Fruit fly (Drosophila melanogaster) whole organism, prepupa: ENCODE results near the gene Tmc.
A peak's percentile ranks its signal among the peaks of the same experiment; 100 is the strongest.

Experiments used
- Blimp-1 ChIP-seq: fragments of 200-800 bp; sonication (Bioruptor generic); optimal IDR thresholded peaks from 3 replicates; lab custom pipeline; 2017; ENCODE audit warnings: missing biosample characterization, missing genetic modification characterization, mild to moderate bottlenecking, moderate library complexity, missing genetic modification reagents
- CG10669 ChIP-seq: fragments of 200-800 bp; sonication (Bioruptor generic); optimal IDR thresholded peaks from 3 replicates; lab custom pipeline; 2018; ENCODE audit warnings: missing biosample characterization, mild to moderate bottlenecking, missing genetic modification characterization, moderate library complexity
- CG11294 ChIP-seq: fragments of 200-800 bp; sonication (Bioruptor generic); IDR thresholded peaks from 2 replicates; pipeline ENCODE4 v1.3.6; 2022; ENCODE audit warnings: missing biosample characterization, missing genetic modification characterization
- CG11762 ChIP-seq: fragments of 200-800 bp; sonication (Bioruptor generic); optimal IDR thresholded peaks from 3 replicates; lab custom pipeline; 2016; ENCODE audit warnings: missing biosample characterization, missing genetic modification characterization; ENCODE audit not compliant: insufficient read depth
- CG15336 ChIP-seq: fragments of 200-800 bp; sonication (Bioruptor generic); IDR thresholded peaks from 2 replicates; pipeline ENCODE4 v1.3.6; 2022; ENCODE audit warnings: missing biosample characterization, missing genetic modification characterization
- CG1621 ChIP-seq: fragments of 200-800 bp; sonication (Bioruptor generic); optimal IDR thresholded peaks from 3 replicates; lab custom pipeline; 2018; ENCODE audit warnings: missing biosample characterization, mild to moderate bottlenecking, missing genetic modification characterization
- CG3032 ChIP-seq: fragments of 200-800 bp; optimal IDR thresholded peaks from 2 replicates; lab custom pipeline; 2019; ENCODE audit warnings: missing biosample characterization, mild to moderate bottlenecking, missing genetic modification characterization, moderate library complexity
- CG32006 ChIP-seq: fragments of 200-800 bp; sonication (Bioruptor generic); optimal IDR thresholded peaks from 3 replicates; lab custom pipeline; 2017; ENCODE audit warnings: missing biosample characterization, mild to moderate bottlenecking, missing genetic modification characterization
- CG34406 ChIP-seq: fragments of 200-800 bp; sonication (Bioruptor generic); optimal IDR thresholded peaks from 3 replicates; lab custom pipeline; 2016; ENCODE audit warnings: missing biosample characterization, missing genetic modification characterization
- CG3919 ChIP-seq: fragments of 200-800 bp; sonication (Bioruptor generic); optimal IDR thresholded peaks from 3 replicates; lab custom pipeline; 2016; ENCODE audit warnings: missing biosample characterization, missing genetic modification characterization
- CG6163 ChIP-seq: fragments of 200-800 bp; sonication (Bioruptor generic); IDR thresholded peaks from 3 replicates; pipeline ENCODE4 v1.3.6; 2022; ENCODE audit warnings: missing biosample characterization, missing genetic modification characterization
- CG6792 ChIP-seq: fragments of 200-800 bp; sonication (Bioruptor generic); optimal IDR thresholded peaks from 3 replicates; lab custom pipeline; 2016; ENCODE audit warnings: missing biosample characterization, missing genetic modification characterization
- CG6854 ChIP-seq: fragments of 200-800 bp; sonication (Bioruptor generic); optimal IDR thresholded peaks from 2 replicates; lab custom pipeline; 2017; ENCODE audit warnings: missing biosample characterization, mild to moderate bottlenecking, missing genetic modification characterization
- CG8319 ChIP-seq: fragments of 200-800 bp; sonication (Bioruptor generic); optimal IDR thresholded peaks from 3 replicates; lab custom pipeline; 2016; ENCODE audit warnings: missing biosample characterization, missing genetic modification characterization
- CG8632 ChIP-seq: fragments of 200-800 bp; sonication (Bioruptor generic); optimal IDR thresholded peaks from 3 replicates; lab custom pipeline; 2016; ENCODE audit warnings: missing biosample characterization, missing genetic modification characterization
- CG9139 ChIP-seq: fragments of 200-800 bp; sonication (Bioruptor generic); optimal IDR thresholded peaks from 3 replicates; lab custom pipeline; 2017; ENCODE audit warnings: missing biosample characterization, mild to moderate bottlenecking, missing genetic modification characterization
- Eip75B ChIP-seq: fragments of 200-800 bp; sonication (Bioruptor generic); optimal IDR thresholded peaks from 3 replicates; lab custom pipeline; 2016; ENCODE audit warnings: missing biosample characterization, missing genetic modification characterization
- Eip78C ChIP-seq: fragments of 200-800 bp; sonication (Bioruptor generic); peaks from one replicate; lab custom pipeline; 2016; ENCODE audit warnings: missing biosample characterization, missing genetic modification characterization
- Eip93F ChIP-seq: fragments of 200-800 bp; sonication (Bioruptor generic); optimal IDR thresholded peaks from 2 replicates; lab custom pipeline; 2016; ENCODE audit warnings: missing biosample characterization, mild to moderate bottlenecking, missing genetic modification characterization
- Ets96B ChIP-seq: fragments of 200-800 bp; optimal IDR thresholded peaks from 2 replicates; lab custom pipeline; 2019; ENCODE audit warnings: missing biosample characterization, mild to moderate bottlenecking, missing genetic modification characterization, moderate library complexity
- Gug ChIP-seq: fragments of 200-800 bp; sonication (Bioruptor generic); IDR thresholded peaks from 2 replicates; pipeline ENCODE4 v1.3.6; 2022; ENCODE audit warnings: missing biosample characterization, missing genetic modification characterization
- Hr38 ChIP-seq: sonication (Bioruptor generic); optimal IDR thresholded peaks from 2 replicates; lab custom pipeline; 2016; ENCODE audit warnings: missing biosample characterization, missing genetic modification characterization
- Hr39 ChIP-seq: fragments of 200-800 bp; sonication (Bioruptor generic); optimal IDR thresholded peaks from 2 replicates; lab custom pipeline; 2016; ENCODE audit warnings: missing biosample characterization, missing genetic modification characterization
- Hr4 ChIP-seq: fragments of 200-800 bp; sonication (Bioruptor generic); optimal IDR thresholded peaks from 3 replicates; lab custom pipeline; 2016; ENCODE audit warnings: missing biosample characterization, missing genetic modification characterization
- Met ChIP-seq: fragments of 200-800 bp; sonication (Bioruptor generic); optimal IDR thresholded peaks from 3 replicates; lab custom pipeline; 2016; ENCODE audit warnings: missing biosample characterization, missing genetic modification characterization
- Smox ChIP-seq: fragments of 200-800 bp; sonication (Bioruptor generic); optimal IDR thresholded peaks from 3 replicates; lab custom pipeline; 2016; ENCODE audit warnings: missing biosample characterization, missing genetic modification characterization
- Sox15 ChIP-seq: fragments of 200-800 bp; sonication (Bioruptor generic); optimal IDR thresholded peaks from 3 replicates; lab custom pipeline; 2016; ENCODE audit warnings: missing biosample characterization, missing genetic modification characterization
- achi ChIP-seq: fragments of 200-800 bp; sonication (Bioruptor generic); optimal IDR thresholded peaks from 3 replicates; lab custom pipeline; 2016; ENCODE audit warnings: missing biosample characterization, missing genetic modification characterization
- cyc ChIP-seq: fragments of 200-800 bp; sonication (Bioruptor generic); optimal IDR thresholded peaks from 3 replicates; lab custom pipeline; 2016; ENCODE audit warnings: missing biosample characterization, missing genetic modification characterization
- dsx ChIP-seq: fragments of 200-800 bp; optimal IDR thresholded peaks from 3 replicates; lab custom pipeline; 2019; ENCODE audit warnings: missing biosample characterization, mild to moderate bottlenecking, missing genetic modification characterization, moderate library complexity; ENCODE audit not compliant: poor library complexity, severe bottlenecking
- esn ChIP-seq: fragments of 200-800 bp; sonication (Bioruptor generic); optimal IDR thresholded peaks from 2 replicates; lab custom pipeline; 2016; ENCODE audit warnings: missing biosample characterization, mild to moderate bottlenecking, missing genetic modification characterization, moderate library complexity
- fd85E ChIP-seq: fragments of 200-800 bp; sonication (Bioruptor generic); optimal IDR thresholded peaks from 3 replicates; lab custom pipeline; 2016; ENCODE audit warnings: missing biosample characterization, missing genetic modification characterization
- fkh ChIP-seq: fragments of 200-800 bp; sonication (Bioruptor generic); optimal IDR thresholded peaks from 3 replicates; lab custom pipeline; 2017; ENCODE audit warnings: missing biosample characterization, mild to moderate bottlenecking, missing genetic modification characterization, moderate library complexity
- net ChIP-seq: fragments of 200-800 bp; sonication (Bioruptor generic); optimal IDR thresholded peaks from 3 replicates; lab custom pipeline; 2016; ENCODE audit warnings: missing biosample characterization, missing genetic modification characterization
- pdm3 ChIP-seq: fragments of 200-800 bp; sonication (Bioruptor generic); optimal IDR thresholded peaks from 3 replicates; lab custom pipeline; 2016; ENCODE audit warnings: missing biosample characterization, missing genetic modification characterization
- salr ChIP-seq, 2 experiments: fragments of 200-800 bp; sonication (Bioruptor generic); optimal IDR thresholded peaks; 3 replicates each; lab custom pipeline; 2016 to 2018; ENCODE audit warnings: missing biosample characterization in 2 of 2, missing genetic modification characterization in 2 of 2, mild to moderate bottlenecking in 1 of 2
- ss ChIP-seq, 2 experiments: fragments of 200-800 bp; sonication (Bioruptor generic); optimal IDR thresholded peaks; 2 replicates in 1 of 2; 3 replicates in 1 of 2; lab custom pipeline; 2017 to 2018; ENCODE audit warnings: mild to moderate bottlenecking in 2 of 2, missing biosample characterization in 2 of 2, missing genetic modification characterization in 2 of 2, moderate library complexity in 1 of 2
- svp ChIP-seq: fragments of 200-800 bp; sonication (Bioruptor generic); peaks from one replicate; lab custom pipeline; 2016; ENCODE audit warnings: missing biosample characterization, missing genetic modification characterization
- topi ChIP-seq: fragments of 200-800 bp; sonication (Bioruptor generic); optimal IDR thresholded peaks from 3 replicates; lab custom pipeline; 2016; ENCODE audit warnings: missing biosample characterization, missing genetic modification characterization
- vri ChIP-seq: fragments of 200-800 bp; sonication (Bioruptor generic); optimal IDR thresholded peaks from 3 replicates; lab custom pipeline; 2016; ENCODE audit warnings: missing biosample characterization, mild to moderate bottlenecking, missing genetic modification characterization

Gene Tmc

dm6 chr3L:9614589-9615442, 17.3 kb downstream of the Tmc start, which contains the start of gene LanB2 (continued):
- no peak for TF ChIP-seq CG8632 (GFP tag; lab: Kevin White, UChicago)
- TF ChIP-seq CG34406 (GFP tag; lab: Kevin White, UChicago) = peak; percentile 6
- no peak for TF ChIP-seq Hr4 (GFP tag; lab: Kevin White, UChicago)
- no peak for TF ChIP-seq Hr38 (GFP tag; lab: Kevin White, UChicago)
- no peak for TF ChIP-seq Eip75B (GFP tag; lab: Kevin White, UChicago)
- TF ChIP-seq pdm3 (GFP tag; lab: Kevin White, UChicago) = no peak
- TF ChIP-seq ss (GFP tag; optimal IDR thresholded peaks at IDR 0.05; lab: Kevin White, UChicago) = peak; percentile 12 to 53
- TF ChIP-seq CG8319 = no peak
- no peak for TF ChIP-seq Sox15 (GFP tag; lab: Kevin White, UChicago)

- TF ChIP-seq dsx (GFP tag; lab: Kevin White, UChicago) (no peak), CG32006 (GFP tag; lab: Kevin White, UChicago) (no peak), fkh (peak; percentile 22), CG3919 (no peak), CG6854 (no peak), svp (GFP tag; lab: Kevin White, UChicago) (peak; percentile 64), CG6163 (no peak), Gug (no peak), achi (GFP tag; lab: Kevin White, UChicago) (no peak), vri (GFP tag; lab: Kevin White, UChicago) (peak; percentile 73)
Observed at dm6 chr3L:9615443-9616141, 18.0 kb downstream of the Tmc start.

dm6 chr3L:9624014-9624413, 26.4 kb downstream of the Tmc start, which contains the start of gene CG3335:
TSS of gene CG3335 (plus strand) at chr3L:9624237.
- no peak for TF ChIP-seq CG10669 (GFP tag; lab: Kevin White, UChicago)
- no peak for TF ChIP-seq Met (GFP tag; lab: Kevin White, UChicago)
- no peak for TF ChIP-seq Blimp-1 (GFP tag; lab: Kevin White, UChicago)
- no peak for TF ChIP-seq CG32006 (GFP tag; lab: Kevin White, UChicago)
- TF ChIP-seq CG11294 (GFP tag; lab: Robert Waterston, UW) = no peak
- TF ChIP-seq CG11762 (GFP tag; lab: Kevin White, UChicago) = no peak
- TF ChIP-seq Hr4 (GFP tag; lab: Kevin White, UChicago) = no peak
- TF ChIP-seq esn (GFP tag; lab: Kevin White, UChicago) = no peak
- TF ChIP-seq Eip93F = no peak
- no peak for TF ChIP-seq salr (GFP tag; optimal IDR thresholded peaks at IDR 0.05; lab: Kevin White, UChicago)
- no peak for TF ChIP-seq CG3032 (tag; lab: Kevin White, UChicago)
- TF ChIP-seq CG8632 (GFP tag; lab: Kevin White, UChicago) = no peak
- TF ChIP-seq CG15336 (GFP tag; lab: Robert Waterston, UW) = no peak
- TF ChIP-seq fd85E (GFP tag; lab: Kevin White, UChicago) = no peak
- TF ChIP-seq Ets96B (tag; lab: Kevin White, UChicago) = no peak
- no peak for TF ChIP-seq achi (GFP tag; lab: Kevin White, UChicago)

dm6 chr3L:9628376-9628775, 30.8 kb downstream of the Tmc start, which contains the start of gene Cyp40:
TSS of gene Cyp40 (plus strand) at chr3L:9628676.
- TF ChIP-seq Hr39 (GFP tag; lab: Kevin White, UChicago) = no peak
- TF ChIP-seq CG10669 (GFP tag; lab: Kevin White, UChicago) = no peak
- TF ChIP-seq dsx (GFP tag; lab: Kevin White, UChicago) = no peak
- TF ChIP-seq topi (GFP tag; lab: Kevin White, UChicago) = no peak
- TF ChIP-seq ss (GFP tag; optimal IDR thresholded peaks at IDR 0.05; lab: Kevin White, UChicago) = no peak
- TF ChIP-seq salr (GFP tag; optimal IDR thresholded peaks at IDR 0.05; lab: Kevin White, UChicago) = no peak
- TF ChIP-seq CG8632 (GFP tag; lab: Kevin White, UChicago) = no peak
- no peak for TF ChIP-seq CG9139 (GFP tag; lab: Kevin White, UChicago)
- TF ChIP-seq Eip78C (GFP tag; lab: Kevin White, UChicago) = no peak
- TF ChIP-seq net (GFP tag; lab: Kevin White, UChicago) = no peak
- TF ChIP-seq cyc = no peak
- TF ChIP-seq Smox (GFP tag; lab: Kevin White, UChicago) = no peak
- TF ChIP-seq fkh = no peak
- TF ChIP-seq CG1621 (tag; lab: Kevin White, UChicago) = no peak
- TF ChIP-seq svp (GFP tag; lab: Kevin White, UChicago) = no peak
- TF ChIP-seq CG6792 (GFP tag; lab: Kevin White, UChicago) = no peak
- TF ChIP-seq vri (GFP tag; lab: Kevin White, UChicago) = no peak
- TF ChIP-seq CG3032 (tag; lab: Kevin White, UChicago) = no peak
